Fruit fly (Drosophila melanogaster) whole organism, embryonic: ENCODE measurements around the gene CG13096.

Experiments
- Atf-2 ChIP-seq: fragments of 200-800 bp; sonication (Bioruptor generic); optimal IDR thresholded peaks from 2 replicates; lab custom pipeline; 2016; ENCODE audit warnings: missing biosample characterization, missing genetic modification characterization
- Atf6 ChIP-seq: fragments of 200-800 bp; sonication (Bioruptor generic); IDR thresholded peaks from 2 replicates; pipeline ENCODE4 v1.3.6; 2022; ENCODE audit warnings: missing biosample characterization, missing genetic modification characterization
- Awh ChIP-seq: fragments of 200-800 bp; sonication (Bioruptor generic); IDR thresholded peaks from 2 replicates; pipeline ENCODE4, ENCODE4 v1.3.6; 2022; ENCODE audit warnings: missing biosample characterization, missing genetic modification characterization
- BEAF-32 ChIP-seq: fragments of 200-800 bp; sonication (Bioruptor generic); optimal IDR thresholded peaks from 3 replicates; lab custom pipeline; 2017; ENCODE audit warnings: missing biosample characterization, missing genetic modification characterization, mild to moderate bottlenecking, moderate library complexity, missing genetic modification reagents
- CG10654 ChIP-seq: fragments of 200-800 bp; sonication (Bioruptor generic); optimal IDR thresholded peaks from 2 replicates; lab custom pipeline; 2016; ENCODE audit warnings: missing biosample characterization, missing genetic modification characterization
- CG11560 ChIP-seq: fragments of 200-800 bp; sonication (Bioruptor generic); IDR thresholded peaks from 3 replicates; pipeline ENCODE4 v1.3.6; 2022; ENCODE audit warnings: missing biosample characterization, missing genetic modification characterization
- CG12071 ChIP-seq: fragments of 200-800 bp; sonication (Bioruptor generic); optimal IDR thresholded peaks from 3 replicates; lab custom pipeline; 2018; ENCODE audit warnings: missing biosample characterization, mild to moderate bottlenecking, missing genetic modification characterization
- CG14050 ChIP-seq: fragments of 200-800 bp; sonication (Bioruptor generic); IDR thresholded peaks from 3 replicates; pipeline ENCODE4 v1.3.6; 2022; ENCODE audit warnings: missing biosample characterization, missing genetic modification characterization
- CG2199 ChIP-seq: fragments of 200-800 bp; sonication (Bioruptor generic); IDR thresholded peaks from 3 replicates; pipeline ENCODE4 v1.3.6; 2022; ENCODE audit warnings: missing biosample characterization, missing genetic modification characterization
- CG31224 ChIP-seq: fragments of 200-800 bp; sonication (Bioruptor generic); IDR thresholded peaks from 2 replicates; pipeline ENCODE4 v1.3.6; 2022; ENCODE audit warnings: missing biosample characterization, missing genetic modification characterization
- CG32767 ChIP-seq: fragments of 200-800 bp; sonication (Bioruptor generic); IDR thresholded peaks from 2 replicates; pipeline ENCODE4 v1.3.6; 2022; ENCODE audit warnings: missing biosample characterization, missing genetic modification characterization
- CG3847 ChIP-seq: fragments of 200-800 bp; sonication (Bioruptor generic); IDR thresholded peaks from 2 replicates; pipeline ENCODE4 v1.3.6; 2022; ENCODE audit warnings: missing biosample characterization, missing genetic modification characterization
- CG4360 ChIP-seq: fragments of 200-800 bp; sonication (Bioruptor generic); IDR thresholded peaks from 2 replicates; pipeline ENCODE4 v1.3.6; 2022; ENCODE audit warnings: missing biosample characterization, missing genetic modification characterization
- CG4404 ChIP-seq: fragments of 200-800 bp; sonication (Bioruptor generic); IDR thresholded peaks from 2 replicates; pipeline ENCODE4 v1.3.6; 2022; ENCODE audit warnings: missing biosample characterization, missing genetic modification characterization
- CG5953 ChIP-seq: fragments of 200-800 bp; sonication (Bioruptor generic); IDR thresholded peaks from 2 replicates; pipeline ENCODE4 v1.3.6; 2022; ENCODE audit warnings: missing biosample characterization, missing genetic modification characterization
- CG6854 ChIP-seq: fragments of 200-800 bp; sonication (Bioruptor generic); optimal IDR thresholded peaks from 3 replicates; lab custom pipeline; 2017; ENCODE audit warnings: missing biosample characterization, mild to moderate bottlenecking, missing genetic modification characterization
- CG7786 ChIP-seq: fragments of 200-800 bp; sonication (Bioruptor generic); optimal IDR thresholded peaks from 2 replicates; lab custom pipeline; 2016; ENCODE audit warnings: missing biosample characterization, missing genetic modification characterization
- CG8944 ChIP-seq: fragments of 200-800 bp; sonication (Bioruptor generic); optimal IDR thresholded peaks from 3 replicates; lab custom pipeline; 2016; ENCODE audit warnings: missing biosample characterization, missing genetic modification characterization
- CG9797 ChIP-seq: fragments of 200-800 bp; sonication (Bioruptor generic); optimal IDR thresholded peaks from 3 replicates; lab custom pipeline; 2018; ENCODE audit warnings: missing biosample characterization, mild to moderate bottlenecking, missing genetic modification characterization
- CTCF ChIP-seq: fragments of 200-800 bp; sonication (Bioruptor generic); optimal IDR thresholded peaks from 2 replicates; lab custom pipeline; 2017; ENCODE audit warnings: missing biosample characterization, mild to moderate bottlenecking, missing genetic modification characterization, moderate library complexity
- D ChIP-seq, 2 experiments: fragments of 200-800 bp in 1 of 2; fragments of >200 bp in 1 of 2; sonication (Bioruptor generic) in 1 of 2; optimal IDR thresholded peaks; 2 replicates in 1 of 2; 3 replicates in 1 of 2; lab custom pipeline; 2017; ENCODE audit warnings: mild to moderate bottlenecking in 1 of 2, missing biosample characterization in 1 of 2, missing genetic modification characterization in 1 of 2, missing genetic modification reagents in 1 of 2
- Deaf1 ChIP-seq: fragments of 200-800 bp; optimal IDR thresholded peaks from 3 replicates; lab custom pipeline; 2019; ENCODE audit warnings: missing biosample characterization, mild to moderate bottlenecking, missing genetic modification characterization, moderate library complexity
- Hr39 ChIP-seq: fragments of >200 bp; optimal IDR thresholded peaks from 2 replicates; lab custom pipeline; 2017
- Hr78 ChIP-seq, 2 experiments: fragments of 200-800 bp in 1 of 2; fragments of >200 bp in 1 of 2; sonication (Bioruptor generic) in 1 of 2; optimal IDR thresholded peaks; 2 replicates each; lab custom pipeline; 2017 to 2019; ENCODE audit warnings: missing biosample characterization in 2 of 2, missing genetic modification characterization in 2 of 2, mild to moderate bottlenecking in 1 of 2, moderate library complexity in 1 of 2
- Nf-YC ChIP-seq: fragments of 200-800 bp; optimal IDR thresholded peaks from 3 replicates; lab custom pipeline; 2019; ENCODE audit warnings: missing biosample characterization, mild to moderate bottlenecking, missing genetic modification characterization, moderate library complexity
- PHDP ChIP-seq: fragments of 200-800 bp; sonication (Bioruptor generic); optimal IDR thresholded peaks from 3 replicates; lab custom pipeline; 2018; ENCODE audit warnings: missing biosample characterization, mild to moderate bottlenecking, missing genetic modification characterization, moderate library complexity
- Sox100B ChIP-seq: fragments of 200-800 bp; sonication (Bioruptor generic); optimal IDR thresholded peaks from 3 replicates; lab custom pipeline; 2018; ENCODE audit warnings: missing biosample characterization, mild to moderate bottlenecking, missing genetic modification characterization
- TFAM ChIP-seq: fragments of 200-800 bp; sonication (Bioruptor generic); optimal IDR thresholded peaks from 2 replicates; lab custom pipeline; 2017; ENCODE audit warnings: missing biosample characterization, missing genetic modification characterization, inconsistent platforms
- Vsx1 ChIP-seq: fragments of 200-800 bp; sonication (Bioruptor generic); optimal IDR thresholded peaks from 2 replicates; lab custom pipeline; 2017; ENCODE audit warnings: missing biosample characterization, mild to moderate bottlenecking, missing genetic modification characterization, missing genetic modification reagents
- Xbp1 ChIP-seq: fragments of 200-800 bp; sonication (Bioruptor generic); optimal IDR thresholded peaks from 3 replicates; lab custom pipeline; 2016; ENCODE audit warnings: missing biosample characterization, mild to moderate bottlenecking, missing genetic modification characterization
- Xrp1 ChIP-seq: fragments of 200-800 bp; sonication (Bioruptor generic); IDR thresholded peaks from 2 replicates; pipeline ENCODE4 v1.3.6; 2022; ENCODE audit warnings: missing biosample characterization, missing genetic modification characterization
- cas ChIP-seq: fragments of 200-800 bp; sonication (Bioruptor generic); IDR thresholded peaks from 2 replicates; pipeline ENCODE4 v1.3.6; 2022; ENCODE audit warnings: missing biosample characterization, missing genetic modification characterization
- dysf ChIP-seq: fragments of 200-800 bp; sonication (Bioruptor generic); IDR thresholded peaks from 3 replicates; pipeline ENCODE4 v1.3.6; 2022; ENCODE audit warnings: missing biosample characterization, missing genetic modification characterization
- ewg ChIP-seq: fragments of 200-800 bp; sonication (Bioruptor generic); optimal IDR thresholded peaks from 3 replicates; lab custom pipeline; 2017; ENCODE audit warnings: mild to moderate bottlenecking, missing biosample characterization, missing genetic modification reagents, missing genetic modification characterization
- gsb-n ChIP-seq: fragments of 200-800 bp; sonication (Bioruptor generic); optimal IDR thresholded peaks from 3 replicates; lab custom pipeline; 2018; ENCODE audit warnings: missing biosample characterization, mild to moderate bottlenecking, missing genetic modification characterization
- oc ChIP-seq: fragments of 200-800 bp; sonication (Bioruptor generic); optimal IDR thresholded peaks from 2 replicates; lab custom pipeline; 2018; ENCODE audit warnings: missing biosample characterization, mild to moderate bottlenecking, missing genetic modification characterization, moderate library complexity
- pb ChIP-seq: fragments of 200-800 bp; sonication (Bioruptor generic); optimal IDR thresholded peaks from 3 replicates; lab custom pipeline; 2016; ENCODE audit warnings: missing biosample characterization, missing genetic modification characterization
- sens ChIP-seq: fragments of 200-800 bp; sonication (Bioruptor generic); peaks from one replicate; lab custom pipeline; 2016; ENCODE audit warnings: missing biosample characterization, missing genetic modification characterization
- shn ChIP-seq: fragments of 200-800 bp; sonication (Bioruptor generic); optimal IDR thresholded peaks from 3 replicates; lab custom pipeline; 2016; ENCODE audit warnings: missing biosample characterization, missing genetic modification characterization
- tio ChIP-seq: fragments of 200-800 bp; sonication (Bioruptor generic); optimal IDR thresholded peaks from 2 replicates; lab custom pipeline; 2017; ENCODE audit warnings: missing biosample characterization, missing genetic modification characterization, inconsistent platforms
- vnd ChIP-seq: fragments of 200-800 bp; sonication (Bioruptor generic); IDR thresholded peaks from 3 replicates; pipeline ENCODE4 v1.3.6; 2022; ENCODE audit warnings: missing biosample characterization, missing genetic modification characterization; ENCODE audit not compliant: partially characterized antibody

Gene CG13096

dm6 chr2L:8481623-8482424 lies 29.8 kb downstream of the CG13096 start, which contains the start of gene CG43796 (continued):
- TF ChIP-seq D (optimal IDR thresholded peaks at IDR 0.05; lab: Kevin White, UChicago) = no peak
- no peak for TF ChIP-seq D (GFP tag; optimal IDR thresholded peaks at IDR 0.05; lab: Kevin White, UChicago)
- TF ChIP-seq Atf-2 (GFP tag; lab: Kevin White, UChicago) = no peak
- TF ChIP-seq CG4360 (GFP tag; lab: Robert Waterston, UW) = no peak
- TF ChIP-seq gsb-n (tag; lab: Kevin White, UChicago) = no peak
- TF ChIP-seq Hr39 (lab: Kevin White, UChicago) = no peak
- TF ChIP-seq CG31224 (GFP tag; lab: Robert Waterston, UW) = no peak
- TF ChIP-seq tio (GFP tag; lab: Kevin White, UChicago) = no peak
- no peak for TF ChIP-seq CG7786 (GFP tag; lab: Kevin White, UChicago)
- TF ChIP-seq CG32767 (GFP tag; lab: Robert Waterston, UW) = no peak
- TF ChIP-seq BEAF-32 (GFP tag; lab: Kevin White, UChicago) = no peak
- peak; percentile 26 for TF ChIP-seq CTCF
- TF ChIP-seq shn = no peak
- TF ChIP-seq CG14050 (GFP tag; lab: Robert Waterston, UW) = no peak
- TF ChIP-seq Atf6 (GFP tag; lab: Robert Waterston, UW) = no peak
- TF ChIP-seq dysf (GFP tag; lab: Robert Waterston, UW) = no peak
- TF ChIP-seq Sox100B (GFP tag; lab: Kevin White, UChicago) = no peak
- TF ChIP-seq Xrp1 = 0 out of 2 replicates have a peak, but pooled peaks have one; percentile 14
- no peak for TF ChIP-seq CG6854 (GFP tag; lab: Kevin White, UChicago)
- TF ChIP-seq CG4404 = no peak
- no peak for TF ChIP-seq ewg
- no peak for TF ChIP-seq pb (GFP tag; lab: Kevin White, UChicago)
- no peak for TF ChIP-seq Xbp1 (GFP tag; lab: Kevin White, UChicago)
- no peak for TF ChIP-seq CG5953
- TF ChIP-seq PHDP = no peak
- no peak for TF ChIP-seq cas (GFP tag; lab: Robert Waterston, UW)
- no peak for TF ChIP-seq CG10654 (GFP tag; lab: Kevin White, UChicago)
- peak; percentile 49; the same call in 1 of the 3 replicates for TF ChIP-seq vnd (GFP tag; lab: Robert Waterston, UW)
- TF ChIP-seq CG8944 (GFP tag; lab: Kevin White, UChicago) = no peak
- TF ChIP-seq Nf-YC (tag; lab: Kevin White, UChicago) = no peak
- TF ChIP-seq CG9797 (GFP tag; lab: Kevin White, UChicago) = no peak
- TF ChIP-seq TFAM (GFP tag; lab: Kevin White, UChicago) = no peak
- TF ChIP-seq sens (GFP tag; lab: Kevin White, UChicago) = peak; percentile 81
- TF ChIP-seq CG3847 (GFP tag; lab: Robert Waterston, UW) = no peak
- TF ChIP-seq CG12071 (GFP tag; lab: Kevin White, UChicago) = no peak

dm6 chr2L:8480825-8481224 lies 30.8 kb downstream of the CG13096 start:
- TF ChIP-seq Vsx1 (peak; percentile 74), CG2199 (GFP tag; lab: Robert Waterston, UW) (no peak), Deaf1 (tag; lab: Kevin White, UChicago) (no peak), oc (peak; percentile 72), Hr78 (GFP tag; optimal IDR thresholded peaks at IDR 0.05; lab: Kevin White, UChicago) (peak in 1 of 2 experiments; percentile 36), Awh (GFP tag; lab: Robert Waterston, UW) (peak; percentile 42; the same call in 1 of the 2 replicates), CG11560 (tag; lab: Robert Waterston, UW) (no peak)
- TF ChIP-seq, all 482 proteins: peak for 4
